Worm (Caenorhabditis elegans): Measurements from ENCODE around the gene T20B12.7.

T20B12.7 gene

ce11 chrIII:7358627-7359026 lies 20.2 kb downstream of the T20B12.7 start (continued):
- TF ChIP-seq daf-16 (GFP tag; optimal IDR thresholded peaks at IDR 0.05) (peak in 1 of 2 experiments; percentile 80), daf-16 (tag; optimal IDR thresholded peaks at IDR 0.05) (peak; percentile 60), nhr-48 (tag; optimal IDR thresholded peaks at IDR 0.05) (no peak), pqm-1 (tag; optimal IDR thresholded peaks at IDR 0.05) (no peak), mep-1 (tag; optimal IDR thresholded peaks at IDR 0.05) (peak; percentile 36), snpc-1.2 (GFP tag; IDR thresholded peaks at IDR 0.05) (no peak), Y5F2A.4 (GFP tag; optimal IDR thresholded peaks at IDR 0.05) (no peak), cey-2 (tag; optimal IDR thresholded peaks at IDR 0.05; ENCODE audit: borderline replicate concordance, insufficient read depth) (no peak), hlh-30 (tag; optimal IDR thresholded peaks at IDR 0.05; ENCODE audit: insufficient read depth) (peak; percentile 40), tag-97 (GFP tag; IDR thresholded peaks at IDR 0.05) (no peak), Y105C5A.15 (GFP tag; IDR thresholded peaks at IDR 0.05) (no peak), fkh-10 (GFP tag; optimal IDR thresholded peaks at IDR 0.05) (no peak), ztf-11 (tag; optimal IDR thresholded peaks at IDR 0.05) (no peak), nhr-28 (tag; optimal IDR thresholded peaks at IDR 0.05) (peak; percentile 63), ceh-44 (GFP tag; IDR thresholded peaks at IDR 0.05) (no peak), rbr-2 (tag; optimal IDR thresholded peaks at IDR 0.05) (no peak), dmd-6 (GFP tag; IDR thresholded peaks at IDR 0.05) (peak; percentile 51; the same call in 1 of the 2 replicates), lin-15B (tag; optimal IDR thresholded peaks at IDR 0.05) (no peak), nhr-6 (tag; optimal IDR thresholded peaks at IDR 0.05) (no peak), nhr-102 (tag; optimal IDR thresholded peaks at IDR 0.05) (no peak), nhr-11 (tag; optimal IDR thresholded peaks at IDR 0.05) (peak; percentile 12), lsy-2 (tag; optimal IDR thresholded peaks at IDR 0.05) (no peak), spr-3 (GFP tag; optimal IDR thresholded peaks at IDR 0.05) (no peak)

- peak; percentile 71 for TF ChIP-seq mes-2 (tag; optimal IDR thresholded peaks at IDR 0.05; ENCODE audit: poor library complexity, severe bottlenecking)
- TF ChIP-seq hlh-30 (tag; optimal IDR thresholded peaks at IDR 0.05; ENCODE audit: insufficient read depth) = peak; percentile 91
- peak in 1 of 2 experiments; percentile 11 for TF ChIP-seq hif-1 (tag; optimal IDR thresholded peaks at IDR 0.05)
- peak; percentile 31 for TF ChIP-seq nhr-28 (tag; optimal IDR thresholded peaks at IDR 0.05)
- TF ChIP-seq T20F7.1 (GFP tag; optimal IDR thresholded peaks at IDR 0.05) = peak; percentile 54
- TF ChIP-seq daf-16 (GFP tag; optimal IDR thresholded peaks at IDR 0.05) = no peak
- peak; percentile 19 for TF ChIP-seq daf-16 (tag; optimal IDR thresholded peaks at IDR 0.05)
- TF ChIP-seq dve-1 (tag; optimal IDR thresholded peaks at IDR 0.05; ENCODE audit: insufficient read depth) = peak; percentile 25
- no peak for TF ChIP-seq nhr-42 (GFP tag; IDR thresholded peaks at IDR 0.05)
- TF ChIP-seq lin-38 (GFP tag; IDR thresholded peaks at IDR 0.05) = peak; percentile 56
- TF ChIP-seq daf-19 (GFP tag; conservative IDR thresholded peaks at IDR 0.05) = 0 out of 2 replicates have a peak, but pooled peaks have one; percentile 38
- TF ChIP-seq hmg-1.1 (GFP tag; IDR thresholded peaks at IDR 0.05) = no peak
- TF ChIP-seq mdl-1 (tag; optimal IDR thresholded peaks at IDR 0.05) = peak in 1 of 2 experiments; percentile 14
- no peak for TF ChIP-seq F49E8.2 (tag; optimal IDR thresholded peaks at IDR 0.05; ENCODE audit: borderline replicate concordance)
- TF ChIP-seq nhr-77 (tag; optimal IDR thresholded peaks at IDR 0.05) = no peak
- peak in 1 of 2 experiments; percentile 67 for TF ChIP-seq lsy-2 (tag; optimal IDR thresholded peaks at IDR 0.05)
- peak; percentile 62 for TF ChIP-seq dpl-1 (GFP tag; optimal IDR thresholded peaks at IDR 0.05)
- TF ChIP-seq ctbp-1 (GFP tag; IDR thresholded peaks at IDR 0.05) = 0 out of 2 replicates have a peak, but pooled peaks have one; percentile 15
- no peak for TF ChIP-seq dmd-8 (GFP tag; IDR thresholded peaks at IDR 0.05)
- TF ChIP-seq hlh-11 (tag; optimal IDR thresholded peaks at IDR 0.05) = peak; percentile 4
- peak in 1 of 2 experiments; percentile 81 for TF ChIP-seq unc-62 (GFP tag; optimal IDR thresholded peaks at IDR 0.05 in 1 of 2)
- no peak for TF ChIP-seq unc-62 (tag; optimal IDR thresholded peaks at IDR 0.05)
- peak; percentile 28 for TF ChIP-seq nhr-6 (tag; optimal IDR thresholded peaks at IDR 0.05)
These were observed 21.5 kb downstream of the T20B12.7 start, which contains the start of gene F08F8.10 for ce11 chrIII:7357356-7357755. Gene F08F8.10, minus strand, starts transcription at chrIII:7357393.
